Worm (Caenorhabditis elegans) whole organism, L2 larva: ENCODE results near the gene elo-6.

Source experiments
- F13H6.1 ChIP-seq: sonication (generic microtip); optimal IDR thresholded peaks from 2 replicates; lab custom pipeline; 2016; ENCODE audit warnings: missing genetic modification characterization, missing compliant biosample characterization
- R02D3.7 ChIP-seq: fragments of 150-350 bp; optimal IDR thresholded peaks from 2 replicates; lab custom pipeline; 2014; ENCODE audit warnings: missing biosample characterization, missing genetic modification characterization
- ZK546.5 ChIP-seq: sonication (generic microtip); optimal IDR thresholded peaks from 2 replicates; lab custom pipeline; 2017; ENCODE audit warnings: missing biosample characterization, missing genetic modification characterization
- aly-2 ChIP-seq: fragments of 150-350 bp; optimal IDR thresholded peaks from 2 replicates; lab custom pipeline; 2014; ENCODE audit warnings: missing biosample characterization, missing genetic modification characterization
- blmp-1 ChIP-seq: sonication (generic microtip); optimal IDR thresholded peaks from 2 replicates; lab custom pipeline; 2017; ENCODE audit warnings: missing genetic modification characterization, mild to moderate bottlenecking, missing compliant biosample characterization, antibody characterized with exemption, moderate library complexity; ENCODE audit not compliant: insufficient read depth
- ceh-82 ChIP-seq: fragments of 150-350 bp; optimal IDR thresholded peaks from 2 replicates; lab custom pipeline; 2014; ENCODE audit warnings: missing biosample characterization, missing genetic modification characterization
- crh-2 ChIP-seq: sonication (generic microtip); optimal IDR thresholded peaks from 2 replicates; lab custom pipeline; 2017; ENCODE audit warnings: missing biosample characterization, missing genetic modification characterization
- elt-3 ChIP-seq: sonication (generic microtip); optimal IDR thresholded peaks from 2 replicates; lab custom pipeline; 2017; ENCODE audit warnings: missing biosample characterization, missing genetic modification characterization
- fos-1 ChIP-seq: fragments of 150-350 bp; optimal IDR thresholded peaks from 2 replicates; lab custom pipeline; 2014; ENCODE audit warnings: missing biosample characterization, missing genetic modification characterization
- gmeb-1 ChIP-seq: fragments of 150-350 bp; optimal IDR thresholded peaks from 2 replicates; lab custom pipeline; 2014; ENCODE audit warnings: missing biosample characterization, missing genetic modification characterization
- lin-11 ChIP-seq: fragments of 150-350 bp; sonication (generic microtip); optimal IDR thresholded peaks from 2 replicates; lab custom pipeline; 2014; ENCODE audit warnings: missing biosample characterization, missing genetic modification characterization, inconsistent platforms, mixed read lengths
- lin-39 ChIP-seq: fragments of 150-350 bp; optimal IDR thresholded peaks from 2 replicates; lab custom pipeline; 2014; ENCODE audit warnings: missing biosample characterization, missing genetic modification reagents, missing genetic modification characterization
- mbf-1 ChIP-seq: sonication (generic microtip); optimal IDR thresholded peaks from 2 replicates; lab custom pipeline; 2017; ENCODE audit warnings: missing biosample characterization, missing genetic modification characterization
- nhr-11 ChIP-seq: fragments of 150-350 bp; optimal IDR thresholded peaks from 2 replicates; lab custom pipeline; 2014; ENCODE audit warnings: missing biosample characterization, missing genetic modification characterization
- nhr-129 ChIP-seq: fragments of 150-350 bp; optimal IDR thresholded peaks from 2 replicates; lab custom pipeline; 2014; ENCODE audit warnings: missing biosample characterization, missing genetic modification characterization
- nhr-237 ChIP-seq: fragments of 150-350 bp; optimal IDR thresholded peaks from 2 replicates; lab custom pipeline; 2014; ENCODE audit warnings: missing biosample characterization, missing genetic modification characterization
- nhr-25 ChIP-seq: fragments of 150-350 bp; sonication (generic microtip); optimal IDR thresholded peaks from 3 replicates; lab custom pipeline; 2014; ENCODE audit warnings: missing biosample characterization, missing genetic modification characterization
- sem-4 ChIP-seq: fragments of 150-350 bp; optimal IDR thresholded peaks from 2 replicates; lab custom pipeline; 2014; ENCODE audit warnings: missing biosample characterization, missing genetic modification reagents, missing genetic modification characterization
- skn-1 ChIP-seq: sonication (generic microtip); optimal IDR thresholded peaks from 2 replicates; lab custom pipeline; 2017; ENCODE audit warnings: missing biosample characterization, missing genetic modification characterization
- sma-3 ChIP-seq: sonication (generic microtip); optimal IDR thresholded peaks from 2 replicates; lab custom pipeline; 2016; ENCODE audit warnings: missing genetic modification reagents, missing genetic modification characterization, missing compliant biosample characterization
- sma-9 ChIP-seq, 2 experiments: fragments of 150-350 bp in 1 of 2; sonication (generic microtip) in 1 of 2; optimal IDR thresholded peaks; 2 replicates each; lab custom pipeline; 2014 to 2016; ENCODE audit warnings: missing genetic modification characterization in 2 of 2, mild to moderate bottlenecking in 1 of 2, missing biosample characterization in 1 of 2, missing compliant biosample characterization in 1 of 2, missing genetic modification reagents in 1 of 2, moderate library complexity in 1 of 2
- unc-55 ChIP-seq: fragments of 150-350 bp; sonication (generic microtip); optimal IDR thresholded peaks from 3 replicates; lab custom pipeline; 2014; ENCODE audit warnings: missing biosample characterization, missing genetic modification reagents, missing genetic modification characterization
- unc-62 ChIP-seq: fragments of 150-350 bp; optimal IDR thresholded peaks from 2 replicates; lab custom pipeline; 2014; ENCODE audit warnings: missing biosample characterization, missing genetic modification reagents, missing genetic modification characterization
- ztf-11 ChIP-seq: sonication (generic microtip); optimal IDR thresholded peaks from 2 replicates; lab custom pipeline; 2017; ENCODE audit warnings: missing biosample characterization, missing genetic modification characterization

elo-6 gene

ce11 chrIV:5344168-5344567, 44.2 kb downstream of the elo-6 start (continued):
- TF ChIP-seq skn-1 (tag; lab: Kevin White, UChicago) (no peak), nhr-11 (tag; lab: Kevin White, UChicago) (no peak), mbf-1 (tag; lab: Kevin White, UChicago) (no peak), lin-11 (tag; lab: Kevin White, UChicago) (no peak), lin-39 (no peak), elt-3 (tag; lab: Kevin White, UChicago) (no peak), fos-1 (peak; percentile 13), sem-4 (no peak)

ce11 chrIV:5339255-5339654, 49.1 kb downstream of the elo-6 start, which contains the start of gene Y4C6B.2:
Y4C6B.2 (plus strand) TSS chrIV:5339574.
- TF ChIP-seq aly-2 (no peak), ztf-11 (tag; lab: Kevin White, UChicago) (no peak), nhr-129 (tag; lab: Kevin White, UChicago) (no peak), ZK546.5 (tag; lab: Kevin White, UChicago) (no peak), ceh-82 (tag; lab: Kevin White, UChicago) (no peak), unc-62 (GFP tag; lab: Kevin White, UChicago) (no peak), nhr-11 (tag; lab: Kevin White, UChicago) (no peak), unc-55 (GFP tag; lab: Kevin White, UChicago) (no peak), F13H6.1 (tag; lab: Kevin White, UChicago) (no peak), lin-39 (no peak), skn-1 (tag; lab: Kevin White, UChicago) (no peak), R02D3.7 (no peak), lin-11 (tag; lab: Kevin White, UChicago) (no peak), gmeb-1 (no peak)

ce11 chrIV:5337649-5338048, 50.7 kb downstream of the elo-6 start:
- TF ChIP-seq nhr-237 (tag; lab: Kevin White, UChicago) (no peak), sma-3 (GFP tag; lab: Kevin White, UChicago) (peak; percentile 18), ZK546.5 (tag; lab: Kevin White, UChicago) (no peak), blmp-1 (tag; lab: Kevin White, UChicago) (peak; percentile 3), crh-2 (tag; lab: Kevin White, UChicago) (peak; percentile 4), nhr-25 (tag; lab: Kevin White, UChicago) (peak; percentile 4), sma-9 (GFP tag; optimal IDR thresholded peaks at IDR 0.05; lab: Kevin White, UChicago) (peak; percentile 8), sma-9 (tag; optimal IDR thresholded peaks at IDR 0.05; lab: Kevin White, UChicago) (no peak)
